Fruit fly (Drosophila melanogaster): ENCODE results near the gene Mkp.

The Mkp gene

dm6 chr3L:223019-223902, 38.9 kb upstream of the Mkp start, which contains the start of the genes pyx and CG33229 (continued):
- TF ChIP-seq gsb-n (tag; optimal IDR thresholded peaks at IDR 0.05) (no peak), zfh2 (GFP tag; optimal IDR thresholded peaks at IDR 0.05) (peak; percentile 94), bcd (GFP tag; optimal IDR thresholded peaks at IDR 0.05) (peak; percentile 86), Fer2 (tag; optimal IDR thresholded peaks at IDR 0.05) (peak; percentile 76), scrt (GFP tag; optimal IDR thresholded peaks at IDR 0.05) (peak; percentile 70), CG32532 (GFP tag; IDR thresholded peaks at IDR 0.05) (peak; percentile 93), h (optimal IDR thresholded peaks at IDR 0.05) (no peak), NFAT (GFP tag; IDR thresholded peaks at IDR 0.05) (peak; percentile 89), ci (GFP tag; IDR thresholded peaks at IDR 0.05) (peak; percentile 64), CG1603 (tag; optimal IDR thresholded peaks at IDR 0.05) (peak; percentile 67), CG17612 (GFP tag; IDR thresholded peaks at IDR 0.05) (peak; percentile 50), Aef1 (GFP tag; IDR thresholded peaks at IDR 0.05) (peak; percentile 75; the same call in 2 of the 3 replicates), CG12769 (tag; optimal IDR thresholded peaks at IDR 0.05) (peak; percentile 80), CG3847 (GFP tag; IDR thresholded peaks at IDR 0.05) (peak; percentile 87), CG6254 (GFP tag; optimal IDR thresholded peaks at IDR 0.05) (peak; percentile 33), CG4404 (GFP tag; IDR thresholded peaks at IDR 0.05) (peak; percentile 80), gcm2 (GFP tag; optimal IDR thresholded peaks at IDR 0.05) (peak; percentile 74), CG10654 (GFP tag; optimal IDR thresholded peaks at IDR 0.05) (peak; percentile 83), Lhr (GFP tag; optimal IDR thresholded peaks at IDR 0.05) (peak; percentile 31), Hand (GFP tag; optimal IDR thresholded peaks at IDR 0.05) (peak; percentile 63), wek (GFP tag; optimal IDR thresholded peaks at IDR 0.05) (peak; percentile 98), CG12659 (GFP tag; optimal IDR thresholded peaks at IDR 0.05) (peak; percentile 89), bsh (GFP tag; optimal IDR thresholded peaks at IDR 0.05) (peak; percentile 46 to 75), lov (optimal IDR thresholded peaks at IDR 0.05) (no peak), lov (GFP tag; IDR thresholded peaks at IDR 0.05) (no peak), Oaz (GFP tag; IDR thresholded peaks at IDR 0.05) (peak; percentile 66), CG14050 (GFP tag; IDR thresholded peaks at IDR 0.05) (peak; percentile 68), CG12071 (GFP tag; optimal IDR thresholded peaks at IDR 0.05) (peak; percentile 70), CG12104 (GFP tag; optimal IDR thresholded peaks at IDR 0.05) (peak; percentile 90), CG6813 (GFP tag; optimal IDR thresholded peaks at IDR 0.05) (peak; percentile 68), CG6683 (GFP tag; optimal IDR thresholded peaks at IDR 0.05) (peak; percentile 13), zen (tag; optimal IDR thresholded peaks at IDR 0.05) (peak; percentile 77), sens-2 (GFP tag; IDR thresholded peaks at IDR 0.05) (peak; percentile 60), tll (GFP tag; optimal IDR thresholded peaks at IDR 0.05) (no peak), ems (GFP tag; optimal IDR thresholded peaks at IDR 0.05) (peak; percentile 77), Ada2b (GFP tag; IDR thresholded peaks at IDR 0.05) (peak; percentile 71), CG3281 (GFP tag; optimal IDR thresholded peaks at IDR 0.05) (peak; percentile 81), Nf-YC (tag; optimal IDR thresholded peaks at IDR 0.05) (peak; percentile 81), mirr (GFP tag; optimal IDR thresholded peaks at IDR 0.05) (peak; percentile 64), dysf (GFP tag; IDR thresholded peaks at IDR 0.05) (peak; percentile 91), CG18599 (GFP tag; optimal IDR thresholded peaks at IDR 0.05) (peak; percentile 82), Ptx1 (GFP tag; IDR thresholded peaks at IDR 0.05) (peak; percentile 87), CG4360 (GFP tag; IDR thresholded peaks at IDR 0.05) (no peak), lab (GFP tag; optimal IDR thresholded peaks at IDR 0.05) (peak; percentile 84), Awh (GFP tag; IDR thresholded peaks at IDR 0.05) (peak; percentile 20; the same call in 1 of the 2 replicates), CG10979 (tag; optimal IDR thresholded peaks at IDR 0.05) (peak; percentile 73), H2.0 (GFP tag; IDR thresholded peaks at IDR 0.05) (peak; percentile 75), Side (GFP tag; optimal IDR thresholded peaks at IDR 0.05) (peak; percentile 57), CG18619 (GFP tag; optimal IDR thresholded peaks at IDR 0.05) (peak; percentile 87)

Measured in whole organism, embryonic.